4 fruit fly cellular contexts compared by ENCODE assay signal in genomic region chr3L:4545731-4546130, dm6.
TF ChIP-seq lines count a peak whose summit lies in the region.

No protein-coding gene starts in this region.

- TF ChIP-seq CTCF in whole organism, embryonic (GFP tag; optimal IDR thresholded peaks at IDR 0.05; lab: Kevin White, UChicago), result no peak

TF ChIP-seq in whole organism, embryonic, 481 proteins besides CTCF, POLR2A, EP300 and RAD21 (continues in another document):
- TF ChIP-seq slbo (GFP tag; IDR thresholded peaks at IDR 0.05; lab: Robert Waterston, UW) (no peak), peb (GFP tag; IDR thresholded peaks at IDR 0.05; lab: Robert Waterston, UW) (no peak), Hand (GFP tag; optimal IDR thresholded peaks at IDR 0.05; lab: Kevin White, UChicago) (no peak), Ada2b (GFP tag; IDR thresholded peaks at IDR 0.05; lab: Robert Waterston, UW) (no peak), her (GFP tag; optimal IDR thresholded peaks at IDR 0.05; lab: Kevin White, UChicago) (no peak), NK7.1 (GFP tag; optimal IDR thresholded peaks at IDR 0.05; lab: Kevin White, UChicago) (no peak), CG1024 (GFP tag; IDR thresholded peaks at IDR 0.05; lab: Robert Waterston, UW) (no peak), Mad (GFP tag; optimal IDR thresholded peaks at IDR 0.05; lab: Kevin White, UChicago) (no peak), CG14014 (GFP tag; IDR thresholded peaks at IDR 0.05; lab: Robert Waterston, UW) (no peak), CG7357 (GFP tag; IDR thresholded peaks at IDR 0.05; lab: Robert Waterston, UW) (no peak), seq (GFP tag; IDR thresholded peaks at IDR 0.05; lab: Robert Waterston, UW) (no peak), Med (GFP tag; lab: Kevin White, UChicago) (peak; percentile 18), so (GFP tag; IDR thresholded peaks at IDR 0.05; lab: Robert Waterston, UW) (no peak), sens (GFP tag; lab: Kevin White, UChicago) (peak; percentile 74), Lim3 (GFP tag; IDR thresholded peaks at IDR 0.05; lab: Robert Waterston, UW) (no peak), CG15601 (tag; optimal IDR thresholded peaks at IDR 0.05; lab: Kevin White, UChicago) (no peak), Myb (GFP tag; optimal IDR thresholded peaks at IDR 0.05; lab: Kevin White, UChicago) (no peak), Mrtf (GFP tag; IDR thresholded peaks at IDR 0.05; lab: Robert Waterston, UW) (no peak), Ptx1 (GFP tag; IDR thresholded peaks at IDR 0.05; lab: Robert Waterston, UW) (no peak), ac (GFP tag; optimal IDR thresholded peaks at IDR 0.05; lab: Kevin White, UChicago) (no peak), dati (GFP tag; IDR thresholded peaks at IDR 0.05; lab: Robert Waterston, UW) (no peak), Asciz (GFP tag; optimal IDR thresholded peaks at IDR 0.05; lab: Kevin White, UChicago) (no peak), CG15479 (GFP tag; optimal IDR thresholded peaks at IDR 0.05; lab: Kevin White, UChicago) (no peak), CG2202 (tag; optimal IDR thresholded peaks at IDR 0.05; lab: Kevin White, UChicago) (no peak), Fer3 (tag; optimal IDR thresholded peaks at IDR 0.05; lab: Kevin White, UChicago) (no peak), Fer2 (tag; optimal IDR thresholded peaks at IDR 0.05; lab: Kevin White, UChicago) (no peak)

TF ChIP-seq in whole organism, prepupa, 60 proteins besides CTCF, POLR2A, EP300 and RAD21 (continues in another document):
- TF ChIP-seq CG8632 (GFP tag; optimal IDR thresholded peaks at IDR 0.05; lab: Kevin White, UChicago) (peak; percentile 57), fd59A (GFP tag; optimal IDR thresholded peaks at IDR 0.05; lab: Kevin White, UChicago) (peak; percentile 60), Ets96B (tag; optimal IDR thresholded peaks at IDR 0.05; lab: Kevin White, UChicago) (peak; percentile 48), CG6854 (GFP tag; optimal IDR thresholded peaks at IDR 0.05; lab: Kevin White, UChicago) (no peak), Sox15 (GFP tag; optimal IDR thresholded peaks at IDR 0.05; lab: Kevin White, UChicago) (peak; percentile 39), net (GFP tag; optimal IDR thresholded peaks at IDR 0.05; lab: Kevin White, UChicago) (peak; percentile 68), CG4318 (GFP tag; optimal IDR thresholded peaks at IDR 0.05; lab: Kevin White, UChicago) (peak; percentile 50), Ets21C (GFP tag; optimal IDR thresholded peaks at IDR 0.05; lab: Kevin White, UChicago) (no peak), CG16779 (tag; optimal IDR thresholded peaks at IDR 0.05; lab: Kevin White, UChicago) (no peak), lz (GFP tag; optimal IDR thresholded peaks at IDR 0.05; lab: Kevin White, UChicago) (peak; percentile 56), fkh (GFP tag; optimal IDR thresholded peaks at IDR 0.05; lab: Kevin White, UChicago) (no peak), cyc (GFP tag; optimal IDR thresholded peaks at IDR 0.05; lab: Kevin White, UChicago) (peak; percentile 57), spab (GFP tag; optimal IDR thresholded peaks at IDR 0.05; lab: Kevin White, UChicago) (peak; percentile 40), Sox102F (GFP tag; optimal IDR thresholded peaks at IDR 0.05; lab: Kevin White, UChicago) (peak; percentile 56), Hr4 (GFP tag; optimal IDR thresholded peaks at IDR 0.05; lab: Kevin White, UChicago) (peak; percentile 76), Met (GFP tag; optimal IDR thresholded peaks at IDR 0.05; lab: Kevin White, UChicago) (peak; percentile 62), OdsH (GFP tag; optimal IDR thresholded peaks at IDR 0.05; lab: Kevin White, UChicago) (peak; percentile 69), CG6808 (GFP tag; optimal IDR thresholded peaks at IDR 0.05; lab: Kevin White, UChicago) (peak; percentile 52), CG15336 (GFP tag; IDR thresholded peaks at IDR 0.05; lab: Robert Waterston, UW) (peak; percentile 49; the same call in 1 of the 2 replicates), CG7368 (GFP tag; optimal IDR thresholded peaks at IDR 0.05; lab: Kevin White, UChicago) (peak; percentile 22), CG32006 (GFP tag; optimal IDR thresholded peaks at IDR 0.05; lab: Kevin White, UChicago) (peak; percentile 77), Hr38 (GFP tag; optimal IDR thresholded peaks at IDR 0.05; lab: Kevin White, UChicago) (no peak), vri (GFP tag; optimal IDR thresholded peaks at IDR 0.05; lab: Kevin White, UChicago) (no peak)

TF ChIP-seq in whole organism, pupa, 21 proteins besides CTCF, POLR2A, EP300 and RAD21:
- 0 out of 2 replicates have a peak, but pooled peaks have one; percentile 34 for TF ChIP-seq CG32121 (GFP tag; IDR thresholded peaks at IDR 0.05; lab: Robert Waterston, UW)
- peak; percentile 60; the same call in 2 of the 3 replicates for TF ChIP-seq fd96Ca (GFP tag; IDR thresholded peaks at IDR 0.05; lab: Robert Waterston, UW)
- no peak for TF ChIP-seq CG10348 (GFP tag; IDR thresholded peaks at IDR 0.05; lab: Robert Waterston, UW)
- TF ChIP-seq EcR (GFP tag; optimal IDR thresholded peaks at IDR 0.05; lab: Kevin White, UChicago), result no peak
- peak; percentile 59 for TF ChIP-seq CG9948 (tag; optimal IDR thresholded peaks at IDR 0.05; lab: Kevin White, UChicago)
- TF ChIP-seq CG13204 (GFP tag; optimal IDR thresholded peaks at IDR 0.05; lab: Kevin White, UChicago), result no peak
- TF ChIP-seq CG15710 (tag; optimal IDR thresholded peaks at IDR 0.05; lab: Kevin White, UChicago), result peak; percentile 61
- peak; percentile 81 for TF ChIP-seq CG14655 (GFP tag; optimal IDR thresholded peaks at IDR 0.05; lab: Kevin White, UChicago)
- TF ChIP-seq CG8159 (tag; optimal IDR thresholded peaks at IDR 0.05; lab: Kevin White, UChicago), result peak; percentile 76
- peak; percentile 75 for TF ChIP-seq Pif1A (GFP tag; optimal IDR thresholded peaks at IDR 0.05; lab: Kevin White, UChicago)
- TF ChIP-seq Snoo (tag; optimal IDR thresholded peaks at IDR 0.05; lab: Kevin White, UChicago), result peak; percentile 47
- peak; percentile 38; the same call in 1 of the 2 replicates for TF ChIP-seq CG12605 (GFP tag; IDR thresholded peaks at IDR 0.05; lab: Robert Waterston, UW)
- TF ChIP-seq Ets98B (GFP tag; IDR thresholded peaks at IDR 0.05; lab: Robert Waterston, UW), result no peak; the same call in 1 of the 2 replicates
- peak; percentile 45 for TF ChIP-seq CG34367 (tag; optimal IDR thresholded peaks at IDR 0.05; lab: Kevin White, UChicago)
- no peak for TF ChIP-seq gl (tag; optimal IDR thresholded peaks at IDR 0.05; lab: Kevin White, UChicago)
- peak; percentile 19 for TF ChIP-seq Pif1B (GFP tag; optimal IDR thresholded peaks at IDR 0.05; lab: Kevin White, UChicago)
- TF ChIP-seq D1 (tag; optimal IDR thresholded peaks at IDR 0.05; lab: Kevin White, UChicago), result peak; percentile 55
- TF ChIP-seq rn (GFP tag; IDR thresholded peaks at IDR 0.05; lab: Robert Waterston, UW), result no peak
- peak; percentile 62 for TF ChIP-seq CG8301 (tag; optimal IDR thresholded peaks at IDR 0.05; lab: Kevin White, UChicago)
- 0 out of 3 replicates have a peak, but pooled peaks have one; percentile 37 for TF ChIP-seq CG4496 (GFP tag; IDR thresholded peaks at IDR 0.05; lab: Robert Waterston, UW)
- peak; percentile 71 for TF ChIP-seq CG17806 (tag; optimal IDR thresholded peaks at IDR 0.05; lab: Kevin White, UChicago)

TF ChIP-seq in whole organism, wandering third instar larva, 38 proteins besides CTCF, POLR2A, EP300 and RAD21:
- TF ChIP-seq Sp1 (GFP tag; optimal IDR thresholded peaks at IDR 0.05; lab: Kevin White, UChicago) (no peak), sv (GFP tag; optimal IDR thresholded peaks at IDR 0.05; lab: Kevin White, UChicago) (no peak), CG9705 (GFP tag; optimal IDR thresholded peaks at IDR 0.05; lab: Kevin White, UChicago) (no peak), sage (GFP tag; optimal IDR thresholded peaks at IDR 0.05; lab: Kevin White, UChicago) (no peak), fru (GFP tag; optimal IDR thresholded peaks at IDR 0.05; lab: Kevin White, UChicago) (peak; percentile 10), woc (GFP tag; optimal IDR thresholded peaks at IDR 0.05; lab: Kevin White, UChicago) (no peak), OdsH (GFP tag; optimal IDR thresholded peaks at IDR 0.05; lab: Kevin White, UChicago) (no peak), HLH106 (tag; optimal IDR thresholded peaks at IDR 0.05; lab: Kevin White, UChicago) (no peak), rgr (GFP tag; optimal IDR thresholded peaks at IDR 0.05; lab: Kevin White, UChicago) (peak; percentile 24), foxo (GFP tag; optimal IDR thresholded peaks at IDR 0.05; lab: Kevin White, UChicago) (peak in 1 of 2 experiments; percentile 11), Hr78 (GFP tag; optimal IDR thresholded peaks at IDR 0.05; lab: Kevin White, UChicago) (no peak)

Comparison
In these comparisons a context has a peak if more than half of its experiments do, and no peak if none do; other contexts are left out.
1. Of the 7 proteins assayed by ChIP-seq in both whole organism, embryonic and whole organism, prepupa: peak only in whole organism, embryonic: none; only in whole organism, prepupa: Hr39, Lpt and Sox102F; in both: none; in neither: 4.